Worm (Caenorhabditis elegans) whole organism, midembryonic: ENCODE measurements around the gene cdc-14.

Experiments used
- klf-2 ChIP-seq: fragments of 200-800 bp; sonication (Bioruptor generic); conservative IDR thresholded peaks from 2 replicates; pipeline ENCODE4 v1.3.6; 2022; ENCODE audit warnings: missing genetic modification reagents, missing genetic modification characterization, missing compliant biosample characterization
- med-1 ChIP-seq: sonication (generic microtip); optimal IDR thresholded peaks from 2 replicates; lab custom pipeline; 2017; ENCODE audit warnings: missing genetic modification characterization, mild to moderate bottlenecking, missing compliant biosample characterization, antibody characterized with exemption, missing genetic modification reagents; ENCODE audit not compliant: insufficient read depth
- tab-1 ChIP-seq: fragments of 200-800 bp; sonication (Bioruptor generic); IDR thresholded peaks from 2 replicates; pipeline ENCODE4 v1.3.6; 2022; ENCODE audit warnings: missing genetic modification characterization, missing compliant biosample characterization

DNA sequence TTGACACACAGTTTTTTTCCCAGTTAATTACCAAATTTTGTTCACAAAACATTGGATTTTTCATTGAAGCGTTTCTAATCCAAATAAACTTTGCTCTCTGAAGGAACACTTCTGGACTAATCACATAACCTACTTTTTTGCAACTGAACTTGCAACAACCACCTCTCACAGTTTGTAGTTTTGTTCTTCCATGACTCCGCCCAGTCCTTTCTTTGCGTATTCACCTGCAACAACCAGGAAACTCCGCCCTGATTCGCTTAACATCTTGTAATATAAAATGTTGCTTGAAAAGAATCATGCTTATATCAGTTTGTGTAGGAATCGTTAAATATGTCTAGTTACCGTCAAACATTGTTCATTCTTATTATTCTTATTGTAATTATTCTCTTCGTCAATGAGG, 36.8 kb downstream of the cdc-14 start, which contains the start of gene ins-11:
- no peak for TF ChIP-seq klf-2 (GFP tag; lab: Robert Waterston, UW)
- no peak for TF ChIP-seq med-1 (GFP tag; lab: Kevin White, UChicago)
- TF ChIP-seq tab-1 (GFP tag; lab: Robert Waterston, UW): no peak
